Fruit fly (Drosophila melanogaster): Measurements from ENCODE around the gene CG31279.
A peak's percentile ranks its signal among the peaks of the same experiment; 100 is the strongest.

Gene CG31279

dm6 chr3R:16469501-16470263, 39.2 kb downstream of the CG31279 start, which contains the start of the genes CG42232 and CSN5 (continued):
- TF ChIP-seq ac (GFP tag; optimal IDR thresholded peaks at IDR 0.05) = no peak
- no peak for TF ChIP-seq gcm2 (GFP tag; optimal IDR thresholded peaks at IDR 0.05)
- no peak for TF ChIP-seq onecut (GFP tag; IDR thresholded peaks at IDR 0.05)
- no peak for TF ChIP-seq CG4360 (GFP tag; IDR thresholded peaks at IDR 0.05)
- TF ChIP-seq CG7987 (GFP tag; optimal IDR thresholded peaks at IDR 0.05) = no peak
- peak; percentile 14 for TF ChIP-seq CG9797 (GFP tag; optimal IDR thresholded peaks at IDR 0.05)
- no peak for TF ChIP-seq Vsx1 (GFP tag; optimal IDR thresholded peaks at IDR 0.05)
- TF ChIP-seq CG11247 (GFP tag; IDR thresholded peaks at IDR 0.05) = no peak
- no peak for TF ChIP-seq Hmx (GFP tag; optimal IDR thresholded peaks at IDR 0.05)
- peak in 1 of 2 experiments; percentile 4 for TF ChIP-seq insv (GFP tag; optimal IDR thresholded peaks at IDR 0.05)
- peak; percentile 52; the same call in 1 of the 3 replicates for TF ChIP-seq CG6791 (GFP tag; IDR thresholded peaks at IDR 0.05; ENCODE audit: partially characterized antibody)
- TF ChIP-seq nerfin-2 (GFP tag; IDR thresholded peaks at IDR 0.05; ENCODE audit: partially characterized antibody) = no peak
- TF ChIP-seq D19A (tag; optimal IDR thresholded peaks at IDR 0.05) = no peak
- peak; percentile 4 for TF ChIP-seq cato (GFP tag; optimal IDR thresholded peaks at IDR 0.05; ENCODE audit: borderline replicate concordance)
- peak; percentile 51 for TF ChIP-seq Hmr (GFP tag; optimal IDR thresholded peaks at IDR 0.05)
- no peak for TF ChIP-seq CG5180 (GFP tag; optimal IDR thresholded peaks at IDR 0.05)
- peak; percentile 77 for TF ChIP-seq CG30403 (GFP tag; optimal IDR thresholded peaks at IDR 0.05)
- peak; percentile 69 for TF ChIP-seq mam (GFP tag; optimal IDR thresholded peaks at IDR 0.05)
- peak; percentile 37 for TF ChIP-seq maf-S (GFP tag; optimal IDR thresholded peaks at IDR 0.05)
- TF ChIP-seq Oaz (GFP tag; IDR thresholded peaks at IDR 0.05) = no peak
- peak; percentile 38; the same call in 1 of the 2 replicates for TF ChIP-seq Atf6 (GFP tag; IDR thresholded peaks at IDR 0.05)
- TF ChIP-seq CG15073 (GFP tag; optimal IDR thresholded peaks at IDR 0.05) = no peak
- TF ChIP-seq fd3F (GFP tag; optimal IDR thresholded peaks at IDR 0.05) = no peak
- peak; percentile 12 for TF ChIP-seq twi (tag; optimal IDR thresholded peaks at IDR 0.05)
- no peak for TF ChIP-seq Mes4 (GFP tag; optimal IDR thresholded peaks at IDR 0.05)
- no peak for TF ChIP-seq Hey (tag; optimal IDR thresholded peaks at IDR 0.05)
- peak; percentile 15 for TF ChIP-seq ewg (GFP tag; optimal IDR thresholded peaks at IDR 0.05)
- no peak for TF ChIP-seq CG10274 (GFP tag; optimal IDR thresholded peaks at IDR 0.05)
- peak; percentile 37 for TF ChIP-seq CG30020 (tag; optimal IDR thresholded peaks at IDR 0.05)
- peak; percentile 21 for TF ChIP-seq slou (GFP tag; optimal IDR thresholded peaks at IDR 0.05)
- no peak for TF ChIP-seq gro (GFP tag; optimal IDR thresholded peaks at IDR 0.05)
- TF ChIP-seq bab2 (GFP tag; optimal IDR thresholded peaks at IDR 0.05) = peak; percentile 69
- TF ChIP-seq caup (GFP tag; optimal IDR thresholded peaks at IDR 0.05; ENCODE audit: severe bottlenecking) = no peak
- TF ChIP-seq bcd (GFP tag; optimal IDR thresholded peaks at IDR 0.05) = no peak
- peak; percentile 73 for TF ChIP-seq CG12659 (GFP tag; optimal IDR thresholded peaks at IDR 0.05)
- no peak for TF ChIP-seq CG7745 (tag; optimal IDR thresholded peaks at IDR 0.05)
- no peak for TF ChIP-seq grau (tag; optimal IDR thresholded peaks at IDR 0.05)
- no peak for TF ChIP-seq Gsc (GFP tag; IDR thresholded peaks at IDR 0.05)
- TF ChIP-seq cas (GFP tag; IDR thresholded peaks at IDR 0.05) = peak; percentile 31; the same call in 1 of the 2 replicates
- no peak for TF ChIP-seq aop (GFP tag; IDR thresholded peaks at IDR 0.05)
- no peak for TF ChIP-seq grn (GFP tag; optimal IDR thresholded peaks at IDR 0.05)
- TF ChIP-seq sd (tag; optimal IDR thresholded peaks at IDR 0.05) = no peak
- TF ChIP-seq gcm (GFP tag; optimal IDR thresholded peaks at IDR 0.05) = no peak
- no peak for TF ChIP-seq CG13624 (GFP tag; optimal IDR thresholded peaks at IDR 0.05)
- no peak for TF ChIP-seq HmgD (GFP tag; optimal IDR thresholded peaks at IDR 0.05)
- TF ChIP-seq bigmax (GFP tag; optimal IDR thresholded peaks at IDR 0.05) = no peak
- no peak for TF ChIP-seq kah (GFP tag; optimal IDR thresholded peaks at IDR 0.05)
- no peak for TF ChIP-seq hkb (optimal IDR thresholded peaks at IDR 0.05)
- TF ChIP-seq hkb (GFP tag; IDR thresholded peaks at IDR 0.05) = peak; percentile 51; the same call in 1 of the 2 replicates
- TF ChIP-seq sug (tag; optimal IDR thresholded peaks at IDR 0.05) = no peak

Measured in whole organism, embryonic.